Worm (Caenorhabditis elegans): ENCODE data around the gene T09D3.9.

The T09D3.9 gene

ce11 chrV:5403938-5404337 is 35.2 kb upstream of the T09D3.9 start:
- no peak for TF ChIP-seq efl-1 (GFP tag; optimal IDR thresholded peaks at IDR 0.05)
- TF ChIP-seq lin-26 (GFP tag; IDR thresholded peaks at IDR 0.05), result no peak
- TF ChIP-seq nhr-90 (tag; optimal IDR thresholded peaks at IDR 0.05), result no peak
- no peak for TF ChIP-seq dpl-1 (GFP tag; optimal IDR thresholded peaks at IDR 0.05)
- TF ChIP-seq B0261.1 (tag; optimal IDR thresholded peaks at IDR 0.05), result no peak
- TF ChIP-seq hmg-20 (GFP tag; IDR thresholded peaks at IDR 0.05), result no peak
- no peak for TF ChIP-seq him-1 (tag; optimal IDR thresholded peaks at IDR 0.05)
- TF ChIP-seq chd-7 (tag; optimal IDR thresholded peaks at IDR 0.05), result no peak
- no peak for TF ChIP-seq aptf-2 (GFP tag; conservative IDR thresholded peaks at IDR 0.05)
- no peak for TF ChIP-seq repo-1 (tag; optimal IDR thresholded peaks at IDR 0.05)
- TF ChIP-seq snpc-1.1 (tag; optimal IDR thresholded peaks at IDR 0.05; ENCODE audit: insufficient read depth), result no peak
- TF ChIP-seq lsl-1 (GFP tag; optimal IDR thresholded peaks at IDR 0.05), result no peak
- TF ChIP-seq madf-6 (GFP tag; IDR thresholded peaks at IDR 0.05), result no peak
- no peak for TF ChIP-seq Y53G8AR.9 (GFP tag; conservative IDR thresholded peaks at IDR 0.05)
- TF ChIP-seq F33H1.4 (GFP tag; IDR thresholded peaks at IDR 0.05), result no peak

DNA sequence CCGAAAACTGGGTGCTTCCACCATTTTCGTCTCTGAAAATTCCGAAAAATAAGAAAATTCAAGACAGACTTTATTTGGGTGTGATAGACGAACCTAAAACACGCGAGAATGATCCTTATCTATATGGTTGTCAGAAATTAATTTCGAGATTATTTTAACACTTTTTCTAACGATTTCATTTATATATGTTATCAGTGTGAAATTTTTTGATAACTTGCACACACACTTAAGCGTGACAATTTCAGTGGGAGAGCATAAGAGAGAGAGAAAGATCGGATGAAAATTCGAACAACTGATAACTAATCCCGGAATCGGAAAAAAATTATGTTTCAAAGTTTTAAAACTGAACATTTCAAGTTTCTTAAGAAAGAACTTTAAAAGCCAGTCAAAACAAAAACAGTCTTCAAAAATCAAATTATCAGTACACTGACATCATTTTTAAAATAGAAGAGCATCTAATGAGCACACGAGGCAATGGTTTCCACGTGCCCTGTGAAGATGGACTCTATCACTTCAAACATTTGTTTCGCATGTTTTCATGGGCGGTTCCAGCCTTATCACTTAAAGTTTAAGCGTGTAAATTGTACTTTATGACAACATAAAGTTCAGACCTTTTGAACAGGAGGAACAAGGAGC is 24.4 kb upstream of the T09D3.9 start, which contains the start of gene C35A11.4:
TSS of gene C35A11.4 (minus strand) at position 156 of the 636 bp plus-strand sequence.
- TF ChIP-seq somi-1 (GFP tag; optimal IDR thresholded peaks at IDR 0.05) (no peak), let-607 (tag; optimal IDR thresholded peaks at IDR 0.05) (peak in 1 of 2 experiments; percentile 3), nhr-90 (tag; optimal IDR thresholded peaks at IDR 0.05) (peak; percentile 3), ets-4 (GFP tag; optimal IDR thresholded peaks at IDR 0.05) (peak; percentile 55), nhr-80 (tag; optimal IDR thresholded peaks at IDR 0.05) (peak; percentile 81), ceh-40 (GFP tag; IDR thresholded peaks at IDR 0.05) (no peak), nfyb-1 (GFP tag; IDR thresholded peaks at IDR 0.05) (0 out of 2 replicates have a peak, but pooled peaks have one; percentile 45)

ce11 chrV:5385914-5386493 is 17.3 kb upstream of the T09D3.9 start, which contains the start of gene C35A11.2:
Gene C35A11.2, plus strand, starts transcription at chrV:5386299.
- TF ChIP-seq F22D6.2 (tag; optimal IDR thresholded peaks at IDR 0.05) (no peak), athp-1 (tag; optimal IDR thresholded peaks at IDR 0.05) (no peak), ets-4 (GFP tag; optimal IDR thresholded peaks at IDR 0.05) (no peak), attf-6 (GFP tag; IDR thresholded peaks at IDR 0.05) (no peak), let-607 (tag; optimal IDR thresholded peaks at IDR 0.05) (no peak), chd-7 (tag; optimal IDR thresholded peaks at IDR 0.05) (no peak), nfya-1 (tag; optimal IDR thresholded peaks at IDR 0.05; ENCODE audit: borderline replicate concordance, insufficient read depth) (no peak), D2030.7 (GFP tag; IDR thresholded peaks at IDR 0.05) (no peak), lin-35 (GFP tag; optimal IDR thresholded peaks at IDR 0.05) (no peak), madf-10 (tag; optimal IDR thresholded peaks at IDR 0.05) (no peak), T26A5.8 (tag; optimal IDR thresholded peaks at IDR 0.05) (no peak), ceh-91 (GFP tag; IDR thresholded peaks at IDR 0.05) (no peak), hlh-12 (tag; optimal IDR thresholded peaks at IDR 0.05) (no peak)

DNA sequence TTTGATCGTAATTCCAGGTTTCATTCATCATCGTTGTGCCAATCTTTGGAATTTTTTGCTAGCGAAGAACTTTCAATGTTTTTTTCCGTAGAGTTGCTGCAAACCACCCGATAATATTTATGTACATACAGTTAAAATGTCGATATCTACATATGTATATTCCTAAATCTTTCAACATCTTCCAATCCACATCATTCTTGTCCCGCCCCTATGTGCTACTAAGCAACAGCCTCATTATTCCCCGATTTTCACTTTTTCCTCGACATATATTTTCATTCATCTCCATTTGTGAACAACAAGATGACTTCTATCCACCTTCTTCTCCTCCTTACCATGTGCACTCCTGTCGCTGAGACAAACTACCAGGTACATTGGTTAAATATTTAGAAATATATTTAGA is 3.4 kb upstream of the T09D3.9 start, which contains the start of gene C35A11.3:
TSS of gene C35A11.3 (plus strand) at position 301 of the 400 bp plus-strand sequence.
- TF ChIP-seq gei-17 (GFP tag; optimal IDR thresholded peaks at IDR 0.05) (no peak), rpc-1 (optimal IDR thresholded peaks at IDR 0.05) (no peak), rpc-1 (tag; optimal IDR thresholded peaks at IDR 0.05) (no peak), madf-6 (GFP tag; IDR thresholded peaks at IDR 0.05) (no peak), Y53G8AR.9 (GFP tag; conservative IDR thresholded peaks at IDR 0.05) (no peak), lir-1 (GFP tag; conservative IDR thresholded peaks at IDR 0.05) (no peak), nfya-2 (GFP tag; IDR thresholded peaks at IDR 0.05) (no peak), mcd-1 (GFP tag; IDR thresholded peaks at IDR 0.05) (no peak), F23B12.7 (tag; optimal IDR thresholded peaks at IDR 0.05; ENCODE audit: insufficient read depth) (no peak), let-607 (tag; optimal IDR thresholded peaks at IDR 0.05) (no peak), F52B5.7 (tag; optimal IDR thresholded peaks at IDR 0.05) (no peak), ceh-100 (GFP tag; IDR thresholded peaks at IDR 0.05) (no peak), tlf-1 (GFP tag; optimal IDR thresholded peaks at IDR 0.05) (no peak), F49E8.2 (tag; optimal IDR thresholded peaks at IDR 0.05; ENCODE audit: insufficient read depth) (no peak), ama-1 (optimal IDR thresholded peaks at IDR 0.05) (no peak), ama-1 (GFP tag; optimal IDR thresholded peaks at IDR 0.05) (no peak)
